Worm (Caenorhabditis elegans) whole organism, late embryonic: ENCODE data around the gene fbxa-174.

Source experiments
- ama-1 ChIP-seq: fragments of 150-350 bp; optimal IDR thresholded peaks from 2 replicates; lab custom pipeline; 2014
- pax-1 ChIP-seq: fragments of 150-350 bp; optimal IDR thresholded peaks from 2 replicates; lab custom pipeline; 2014; ENCODE audit warnings: missing biosample characterization, missing genetic modification characterization
- pha-4 ChIP-seq: fragments of 150-350 bp; optimal IDR thresholded peaks from 2 replicates; lab custom pipeline; 2018; ENCODE audit warnings: missing biosample characterization, missing genetic modification reagents, missing genetic modification characterization
- sox-2 ChIP-seq: fragments of 200-800 bp; sonication (Bioruptor generic); IDR thresholded peaks from 2 replicates; pipeline ENCODE4 v1.3.6; 2022; ENCODE audit warnings: missing genetic modification reagents, missing genetic modification characterization, missing compliant biosample characterization

DNA sequence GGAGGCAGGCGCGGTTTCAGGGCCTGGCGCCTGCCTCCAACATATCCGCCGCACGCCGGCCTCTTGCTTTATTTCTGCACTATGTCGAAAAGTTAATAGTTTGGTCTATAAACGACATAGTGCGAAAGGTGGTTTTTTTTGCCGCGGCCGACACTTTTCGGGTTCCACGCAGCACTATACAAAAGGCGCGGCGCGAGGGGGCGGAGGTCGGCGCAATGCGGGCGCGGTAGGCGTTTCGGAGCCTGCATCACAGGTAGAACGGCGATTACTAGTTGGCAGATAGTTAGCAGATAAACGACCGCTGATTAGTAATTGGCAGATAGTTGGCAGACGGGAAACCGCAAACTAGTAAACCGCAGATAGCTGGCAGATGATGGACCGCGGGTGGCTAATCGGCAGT, 45.5 kb downstream of the fbxa-174 start:
- TF ChIP-seq pha-4 (tag; lab: Kevin White, UChicago) (no peak), ama-1 (lab: Kevin White, UChicago) (no peak), pax-1 (tag; lab: Kevin White, UChicago) (no peak), sox-2 (GFP tag; lab: Robert Waterston, UW) (no peak)
